Fruit fly (Drosophila melanogaster) whole organism, pupa: ENCODE data around the gene CG6931.

Experiments used
- CG15710 ChIP-seq: fragments of 200-800 bp; sonication (Bioruptor generic); optimal IDR thresholded peaks from 2 replicates; lab custom pipeline; 2018; ENCODE audit warnings: missing biosample characterization, mild to moderate bottlenecking, missing genetic modification characterization, moderate library complexity
- CG8301 ChIP-seq: fragments of 200-800 bp; sonication (Bioruptor generic); optimal IDR thresholded peaks from 2 replicates; lab custom pipeline; 2018; ENCODE audit warnings: missing biosample characterization, mild to moderate bottlenecking, missing genetic modification characterization
- gl ChIP-seq: fragments of 200-800 bp; sonication (Bioruptor generic); optimal IDR thresholded peaks from 2 replicates; lab custom pipeline; 2018; ENCODE audit warnings: missing biosample characterization, mild to moderate bottlenecking, missing genetic modification characterization

dm6 chr3L:12003457-12003856 is 12.9 kb downstream of the CG6931 start:
- no peak for TF ChIP-seq CG15710 (tag; lab: Kevin White, UChicago)
- no peak for TF ChIP-seq CG8301
- TF ChIP-seq gl: no peak
